Fruit fly (Drosophila melanogaster): ENCODE results near the gene Spindly.
A peak's percentile ranks its signal among the peaks of the same experiment; 100 is the strongest.

The Spindly gene

dm6 chr2L:3569892-3570291 lies 39.8 kb upstream of the Spindly start (continued):
- no peak for TF ChIP-seq vnd (GFP tag; IDR thresholded peaks at IDR 0.05; ENCODE audit: partially characterized antibody)
- no peak for TF ChIP-seq CG11456 (GFP tag; IDR thresholded peaks at IDR 0.05)
- TF ChIP-seq chm (GFP tag; IDR thresholded peaks at IDR 0.05) = no peak
- TF ChIP-seq kah (GFP tag; optimal IDR thresholded peaks at IDR 0.05) = no peak
- no peak for TF ChIP-seq Poxn (GFP tag; IDR thresholded peaks at IDR 0.05)
- no peak for TF ChIP-seq knrl (GFP tag; IDR thresholded peaks at IDR 0.05; ENCODE audit: partially characterized antibody)
- TF ChIP-seq CG8290 (GFP tag; optimal IDR thresholded peaks at IDR 0.05) = no peak
- no peak for TF ChIP-seq CG8290 (tag; optimal IDR thresholded peaks at IDR 0.05)
- TF ChIP-seq CG11398 (GFP tag; optimal IDR thresholded peaks at IDR 0.05) = no peak
- no peak for TF ChIP-seq crol (GFP tag; IDR thresholded peaks at IDR 0.05)
- TF ChIP-seq Mes4 (GFP tag; optimal IDR thresholded peaks at IDR 0.05) = no peak
- TF ChIP-seq CG7372 (GFP tag; IDR thresholded peaks at IDR 0.05) = 0 out of 2 replicates have a peak, but pooled peaks have one; percentile 7
- no peak for TF ChIP-seq hb (GFP tag; IDR thresholded peaks at IDR 0.05; ENCODE audit: partially characterized antibody)
- no peak for TF ChIP-seq ftz-f1 (GFP tag; optimal IDR thresholded peaks at IDR 0.05)
- TF ChIP-seq CG15269 (tag; optimal IDR thresholded peaks at IDR 0.05) = peak; percentile 45
- TF ChIP-seq esg (GFP tag; conservative IDR thresholded peaks at IDR 0.05) = peak; percentile 66
- TF ChIP-seq CG13775 (GFP tag; optimal IDR thresholded peaks at IDR 0.05) = no peak
- TF ChIP-seq ATbp (GFP tag; optimal IDR thresholded peaks at IDR 0.05) = peak; percentile 12
- TF ChIP-seq CG9817 (tag; optimal IDR thresholded peaks at IDR 0.05) = peak; percentile 6
- TF ChIP-seq CkIIα-i1 (GFP tag; IDR thresholded peaks at IDR 0.05) = no peak
- no peak for TF ChIP-seq pita (GFP tag; optimal IDR thresholded peaks at IDR 0.05)
- no peak for TF ChIP-seq CG6254 (GFP tag; optimal IDR thresholded peaks at IDR 0.05)
- peak; percentile 16 to 26 for TF ChIP-seq dpn (GFP tag; optimal IDR thresholded peaks at IDR 0.05)
- no peak for TF ChIP-seq CG8089 (GFP tag; optimal IDR thresholded peaks at IDR 0.05)
- no peak for TF ChIP-seq sug (tag; optimal IDR thresholded peaks at IDR 0.05)
- TF ChIP-seq CG17361 (GFP tag; IDR thresholded peaks at IDR 0.05) = no peak
- peak; percentile 47; the same call in 1 of the 2 replicates for TF ChIP-seq HLH3B (GFP tag; IDR thresholded peaks at IDR 0.05)
- no peak for TF ChIP-seq CG10462 (GFP tag; optimal IDR thresholded peaks at IDR 0.05)
- TF ChIP-seq CG10147 (GFP tag; optimal IDR thresholded peaks at IDR 0.05) = no peak
- TF ChIP-seq Hmr (GFP tag; optimal IDR thresholded peaks at IDR 0.05) = no peak
- peak; percentile 63; the same call in 2 of the 3 replicates for TF ChIP-seq CG11695 (GFP tag; IDR thresholded peaks at IDR 0.05)
- peak; percentile 12 for TF ChIP-seq slp2 (GFP tag; optimal IDR thresholded peaks at IDR 0.05)
- TF ChIP-seq pzg (GFP tag; optimal IDR thresholded peaks at IDR 0.05) = no peak
- peak; percentile 7 for TF ChIP-seq CG7556 (GFP tag; optimal IDR thresholded peaks at IDR 0.05)
- TF ChIP-seq CG10565 (GFP tag; optimal IDR thresholded peaks at IDR 0.05) = no peak
- no peak for TF ChIP-seq CG8944 (GFP tag; optimal IDR thresholded peaks at IDR 0.05)
- no peak for TF ChIP-seq nerfin-2 (GFP tag; IDR thresholded peaks at IDR 0.05; ENCODE audit: partially characterized antibody)
- no peak for TF ChIP-seq da (GFP tag; optimal IDR thresholded peaks at IDR 0.05)
- no peak for TF ChIP-seq Taf1 (GFP tag; IDR thresholded peaks at IDR 0.05)
- no peak for TF ChIP-seq exex (tag; optimal IDR thresholded peaks at IDR 0.05)
- TF ChIP-seq CG15479 (GFP tag; optimal IDR thresholded peaks at IDR 0.05) = no peak
- TF ChIP-seq CG3163 (GFP tag; optimal IDR thresholded peaks at IDR 0.05) = no peak
- no peak for TF ChIP-seq CG4730 (GFP tag; IDR thresholded peaks at IDR 0.05)
- TF ChIP-seq CG12942 (GFP tag; optimal IDR thresholded peaks at IDR 0.05) = no peak
- TF ChIP-seq CHES-1-like (GFP tag; optimal IDR thresholded peaks at IDR 0.05) = no peak
- no peak for TF ChIP-seq Dbx (GFP tag; IDR thresholded peaks at IDR 0.05)
- TF ChIP-seq CG3838 (GFP tag; optimal IDR thresholded peaks at IDR 0.05) = no peak
- TF ChIP-seq crc (GFP tag; optimal IDR thresholded peaks at IDR 0.05) = no peak
- no peak for TF ChIP-seq lola (GFP tag; optimal IDR thresholded peaks at IDR 0.05)
- peak; percentile 9 for TF ChIP-seq tio (GFP tag; optimal IDR thresholded peaks at IDR 0.05)
- TF ChIP-seq CG12769 (tag; optimal IDR thresholded peaks at IDR 0.05) = no peak
- TF ChIP-seq CG14441 (GFP tag; IDR thresholded peaks at IDR 0.05) = no peak

All from whole organism, embryonic.